Fruit fly (Drosophila melanogaster) whole organism, embryonic: Measurements from ENCODE around the gene CG34269.

Experiments
- Antp ChIP-seq: fragments of 200-800 bp; sonication (Bioruptor generic); optimal IDR thresholded peaks from 3 replicates; lab custom pipeline; 2016; ENCODE audit warnings: missing biosample characterization, missing genetic modification characterization
- Atf-2 ChIP-seq: fragments of 200-800 bp; sonication (Bioruptor generic); optimal IDR thresholded peaks from 2 replicates; lab custom pipeline; 2016; ENCODE audit warnings: missing biosample characterization, missing genetic modification characterization
- B-H1 ChIP-seq: fragments of 200-800 bp; sonication (Bioruptor generic); IDR thresholded peaks from 3 replicates; pipeline ENCODE4 v1.3.6; 2022; ENCODE audit warnings: missing biosample characterization, missing genetic modification characterization
- BEAF-32 ChIP-seq: fragments of 200-800 bp; sonication (Bioruptor generic); optimal IDR thresholded peaks from 3 replicates; lab custom pipeline; 2017; ENCODE audit warnings: missing biosample characterization, missing genetic modification characterization, mild to moderate bottlenecking, moderate library complexity, missing genetic modification reagents
- Bgb ChIP-seq: fragments of 200-800 bp; sonication (Bioruptor generic); IDR thresholded peaks from 2 replicates; pipeline ENCODE4 v1.3.6; 2022; ENCODE audit warnings: missing biosample characterization, missing genetic modification characterization; ENCODE audit not compliant: partially characterized antibody
- CG10366 ChIP-seq: fragments of 200-800 bp; sonication (Bioruptor generic); IDR thresholded peaks from 2 replicates; pipeline ENCODE4 v1.3.6; 2022; ENCODE audit warnings: missing biosample characterization, missing genetic modification characterization
- CG12769 ChIP-seq: fragments of 200-800 bp; sonication (Bioruptor generic); optimal IDR thresholded peaks from 2 replicates; lab custom pipeline; 2019; ENCODE audit warnings: missing biosample characterization, mild to moderate bottlenecking, missing genetic modification characterization, moderate library complexity
- CG12942 ChIP-seq: fragments of 200-800 bp; sonication (Bioruptor generic); optimal IDR thresholded peaks from 3 replicates; lab custom pipeline; 2016; ENCODE audit warnings: missing biosample characterization, missing genetic modification characterization
- CG13775 ChIP-seq: fragments of 200-800 bp; sonication (Bioruptor generic); optimal IDR thresholded peaks from 3 replicates; lab custom pipeline; 2017; ENCODE audit warnings: missing biosample characterization, mild to moderate bottlenecking, missing genetic modification characterization
- CG16863 ChIP-seq: fragments of 200-800 bp; sonication (Bioruptor generic); optimal IDR thresholded peaks from 3 replicates; lab custom pipeline; 2016; ENCODE audit warnings: missing biosample characterization, missing genetic modification characterization
- CG17186 ChIP-seq: fragments of 200-800 bp; sonication (Bioruptor generic); optimal IDR thresholded peaks from 3 replicates; lab custom pipeline; 2017; ENCODE audit warnings: missing biosample characterization, missing genetic modification reagents, missing genetic modification characterization
- CG18262 ChIP-seq: fragments of 200-800 bp; optimal IDR thresholded peaks from 3 replicates; lab custom pipeline; 2019; ENCODE audit warnings: missing biosample characterization, mild to moderate bottlenecking, missing genetic modification characterization, moderate library complexity
- CG18764 ChIP-seq: fragments of 200-800 bp; sonication (Bioruptor generic); optimal IDR thresholded peaks from 3 replicates; lab custom pipeline; 2016; ENCODE audit warnings: missing biosample characterization, missing genetic modification characterization
- CG31365 ChIP-seq: fragments of 200-800 bp; sonication (Bioruptor generic); optimal IDR thresholded peaks from 2 replicates; lab custom pipeline; 2018; ENCODE audit warnings: missing biosample characterization, mild to moderate bottlenecking, missing genetic modification characterization
- CG31388 ChIP-seq: fragments of 200-800 bp; sonication (Bioruptor generic); optimal IDR thresholded peaks from 2 replicates; lab custom pipeline; 2016; ENCODE audit warnings: missing biosample characterization, missing genetic modification characterization
- CG3407 ChIP-seq: fragments of 200-800 bp; sonication (Bioruptor generic); optimal IDR thresholded peaks from 2 replicates; lab custom pipeline; 2018; ENCODE audit warnings: missing biosample characterization, mild to moderate bottlenecking, missing genetic modification characterization
- CG3847 ChIP-seq: fragments of 200-800 bp; sonication (Bioruptor generic); IDR thresholded peaks from 2 replicates; pipeline ENCODE4 v1.3.6; 2022; ENCODE audit warnings: missing biosample characterization, missing genetic modification characterization
- CG4730 ChIP-seq: fragments of 200-800 bp; sonication (Bioruptor generic); IDR thresholded peaks from 2 replicates; pipeline ENCODE4 v1.3.6; 2022; ENCODE audit warnings: missing biosample characterization, missing genetic modification characterization
- CG6272 ChIP-seq: fragments of 200-800 bp; sonication (Bioruptor generic); IDR thresholded peaks from 2 replicates; pipeline ENCODE4 v1.3.6; 2022; ENCODE audit warnings: missing biosample characterization, missing genetic modification characterization
- D19A ChIP-seq: fragments of 200-800 bp; optimal IDR thresholded peaks from 3 replicates; lab custom pipeline; 2019; ENCODE audit warnings: missing biosample characterization, mild to moderate bottlenecking, missing genetic modification characterization, moderate library complexity
- E2f1 ChIP-seq: fragments of 200-800 bp; sonication (Bioruptor generic); IDR thresholded peaks from 2 replicates; pipeline ENCODE4 v1.3.6; 2022; ENCODE audit warnings: missing biosample characterization, missing genetic modification characterization
- Eip74EF ChIP-seq, 2 experiments: fragments of 200-800 bp in 1 of 2; fragments of >200 bp in 1 of 2; sonication (Bioruptor generic) in 1 of 2; optimal IDR thresholded peaks; 2 replicates each; lab custom pipeline; 2017 to 2019; ENCODE audit warnings: missing biosample characterization in 2 of 2, missing genetic modification characterization in 2 of 2, mild to moderate bottlenecking in 1 of 2, moderate library complexity in 1 of 2
- Elba2 ChIP-seq: fragments of 200-800 bp; sonication (Bioruptor generic); optimal IDR thresholded peaks from 3 replicates; lab custom pipeline; 2016; ENCODE audit warnings: missing biosample characterization, missing genetic modification characterization
- H2.0 ChIP-seq: fragments of 200-800 bp; sonication (Bioruptor generic); IDR thresholded peaks from 2 replicates; pipeline ENCODE4 v1.3.6; 2022; ENCODE audit warnings: missing biosample characterization, missing genetic modification characterization
- Hr3 ChIP-seq: fragments of 200-800 bp; sonication (Bioruptor generic); optimal IDR thresholded peaks from 3 replicates; lab custom pipeline; 2016; ENCODE audit warnings: missing biosample characterization, missing genetic modification characterization
- Hr39 ChIP-seq: fragments of >200 bp; optimal IDR thresholded peaks from 2 replicates; lab custom pipeline; 2017
- Hr51 ChIP-seq, 2 experiments: fragments of 200-800 bp; sonication (Bioruptor generic); optimal IDR thresholded peaks; 2 replicates in 1 of 2; 3 replicates in 1 of 2; lab custom pipeline; 2016 to 2018; ENCODE audit warnings: missing biosample characterization in 2 of 2, missing genetic modification characterization in 2 of 2, mild to moderate bottlenecking in 1 of 2, moderate library complexity in 1 of 2
- Mad ChIP-seq: fragments of 200-800 bp; sonication (Bioruptor generic); optimal IDR thresholded peaks from 2 replicates; lab custom pipeline; 2016; ENCODE audit warnings: missing biosample characterization, missing genetic modification characterization
- Nf-YC ChIP-seq: fragments of 200-800 bp; optimal IDR thresholded peaks from 3 replicates; lab custom pipeline; 2019; ENCODE audit warnings: missing biosample characterization, mild to moderate bottlenecking, missing genetic modification characterization, moderate library complexity
- Pdp1 ChIP-seq, 2 experiments: fragments of 200-800 bp; sonication (Bioruptor generic); optimal IDR thresholded peaks; 3 replicates each; lab custom pipeline; 2016; ENCODE audit warnings: missing biosample characterization in 2 of 2, missing genetic modification characterization in 2 of 2, mild to moderate bottlenecking in 1 of 2, moderate library complexity in 1 of 2
- Rx ChIP-seq: fragments of 200-800 bp; sonication (Bioruptor generic); IDR thresholded peaks from 2 replicates; pipeline ENCODE4 v1.3.6; 2022; ENCODE audit warnings: missing biosample characterization, missing genetic modification characterization
- bbx ChIP-seq: fragments of 200-800 bp; sonication (Bioruptor generic); IDR thresholded peaks from 2 replicates; pipeline ENCODE4 v1.3.6; 2022; ENCODE audit warnings: missing biosample characterization, missing genetic modification characterization; ENCODE audit not compliant: partially characterized antibody
- bcd ChIP-seq: fragments of 200-800 bp; sonication (Bioruptor generic); optimal IDR thresholded peaks from 2 replicates; lab custom pipeline; 2017; ENCODE audit warnings: missing biosample characterization, mild to moderate bottlenecking, missing genetic modification characterization
- cg ChIP-seq: fragments of 200-800 bp; sonication (Bioruptor generic); optimal IDR thresholded peaks from 3 replicates; lab custom pipeline; 2019; ENCODE audit warnings: missing biosample characterization, mild to moderate bottlenecking, missing genetic modification characterization, moderate library complexity
- dmrt99B ChIP-seq: fragments of 200-800 bp; sonication (Bioruptor generic); optimal IDR thresholded peaks from 2 replicates; lab custom pipeline; 2018; ENCODE audit warnings: missing biosample characterization, mild to moderate bottlenecking, missing genetic modification characterization, moderate library complexity
- fru ChIP-seq: fragments of >200 bp; optimal IDR thresholded peaks from 2 replicates; lab custom pipeline; 2017
- gcm ChIP-seq: fragments of 200-800 bp; sonication (Bioruptor generic); optimal IDR thresholded peaks from 2 replicates; lab custom pipeline; 2019; ENCODE audit warnings: missing biosample characterization, mild to moderate bottlenecking, missing genetic modification characterization, moderate library complexity
- ham ChIP-seq: fragments of 200-800 bp; sonication (Bioruptor generic); IDR thresholded peaks from 2 replicates; pipeline ENCODE4 v1.3.6; 2022; ENCODE audit warnings: missing biosample characterization, missing genetic modification characterization
- lab ChIP-seq: fragments of 200-800 bp; sonication (Bioruptor generic); optimal IDR thresholded peaks from 3 replicates; lab custom pipeline; 2017; ENCODE audit warnings: missing biosample characterization, missing genetic modification characterization, mild to moderate bottlenecking, moderate library complexity, missing genetic modification reagents
- lbe ChIP-seq: fragments of 200-800 bp; sonication (Bioruptor generic); optimal IDR thresholded peaks from 2 replicates; lab custom pipeline; 2016; ENCODE audit warnings: missing biosample characterization, mild to moderate bottlenecking, missing genetic modification characterization
- mam ChIP-seq: fragments of 200-800 bp; sonication (Bioruptor generic); optimal IDR thresholded peaks from 3 replicates; lab custom pipeline; 2016; ENCODE audit warnings: missing biosample characterization, missing genetic modification characterization
- nerfin-2 ChIP-seq: fragments of 200-800 bp; sonication (Bioruptor generic); IDR thresholded peaks from 2 replicates; pipeline ENCODE4 v1.3.6; 2022; ENCODE audit warnings: missing biosample characterization, missing genetic modification characterization; ENCODE audit not compliant: partially characterized antibody
- odd ChIP-seq: fragments of 200-800 bp; sonication (Bioruptor generic); optimal IDR thresholded peaks from 2 replicates; lab custom pipeline; 2017; ENCODE audit warnings: missing biosample characterization, mild to moderate bottlenecking, missing genetic modification characterization
- pan ChIP-seq, 4 experiments: fragments of >200 bp in 3 of 4; fragments of 200-800 bp in 1 of 4; sonication (Bioruptor generic) in 1 of 4; optimal IDR thresholded peaks in 3 of 4; IDR thresholded peaks in 1 of 4; 2 replicates each; pipeline versions ENCODE4 v1.3.6 to Lab custom; 2017 to 2022; ENCODE audit warnings: missing biosample characterization in 2 of 4, missing genetic modification characterization in 2 of 4, mixed read lengths in 1 of 4
- schlank ChIP-seq: fragments of 200-800 bp; sonication (Bioruptor generic); optimal IDR thresholded peaks from 2 replicates; lab custom pipeline; 2018; ENCODE audit warnings: missing biosample characterization, mild to moderate bottlenecking, missing genetic modification characterization
- shn ChIP-seq: fragments of 200-800 bp; sonication (Bioruptor generic); optimal IDR thresholded peaks from 3 replicates; lab custom pipeline; 2016; ENCODE audit warnings: missing biosample characterization, missing genetic modification characterization
- sisA ChIP-seq: fragments of 200-800 bp; sonication (Bioruptor generic); IDR thresholded peaks from 2 replicates; pipeline ENCODE4 v1.3.6; 2022; ENCODE audit warnings: missing biosample characterization, missing genetic modification characterization
- unc-4 ChIP-seq: fragments of 200-800 bp; sonication (Bioruptor generic); IDR thresholded peaks from 2 replicates; pipeline ENCODE4 v1.3.6; 2022; ENCODE audit warnings: missing biosample characterization, missing genetic modification characterization; ENCODE audit not compliant: partially characterized antibody
- wdn ChIP-seq: fragments of 200-800 bp; sonication (Bioruptor generic); IDR thresholded peaks from 2 replicates; pipeline ENCODE4 v1.3.6; 2022; ENCODE audit warnings: missing biosample characterization, missing genetic modification characterization
- zen2 ChIP-seq: fragments of 200-800 bp; sonication (Bioruptor generic); IDR thresholded peaks from 3 replicates; pipeline ENCODE4 v1.3.6; 2022; ENCODE audit warnings: missing biosample characterization, missing genetic modification characterization; ENCODE audit not compliant: partially characterized antibody

Gene CG34269

DNA sequence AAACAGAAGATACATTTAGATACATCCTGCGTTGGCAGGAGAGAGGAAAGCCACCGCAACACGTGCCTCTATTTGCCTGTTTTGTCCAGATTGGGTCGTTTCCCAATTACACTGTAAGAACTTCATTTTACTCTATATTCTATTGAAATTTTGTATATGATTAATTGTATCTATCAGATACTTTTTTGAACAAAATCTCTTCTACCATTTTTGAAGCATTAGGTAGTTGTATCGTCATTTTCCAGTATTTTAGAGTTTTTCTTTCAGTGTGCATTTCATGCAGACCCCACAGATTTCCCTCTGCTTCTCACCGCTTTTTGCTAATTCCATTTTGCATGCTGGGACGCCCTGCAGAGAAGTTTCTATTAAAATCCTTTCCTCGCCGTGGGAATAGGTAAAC, 26.4 kb downstream of the CG34269 start (continued):
- TF ChIP-seq bcd (GFP tag; lab: Kevin White, UChicago) (peak; percentile 8), Eip74EF (GFP tag; optimal IDR thresholded peaks at IDR 0.05; lab: Kevin White, UChicago) (no peak), CG3407 (GFP tag; lab: Kevin White, UChicago) (no peak), lab (GFP tag; lab: Kevin White, UChicago) (peak; percentile 77), Bgb (GFP tag; lab: Robert Waterston, UW) (no peak), CG4730 (0 out of 2 replicates have a peak, but pooled peaks have one; percentile 39), CG12769 (tag; lab: Kevin White, UChicago) (no peak), BEAF-32 (GFP tag; lab: Kevin White, UChicago) (no peak), shn (GFP tag; lab: Kevin White, UChicago) (no peak), pan (optimal IDR thresholded peaks at IDR 0.05; lab: Kevin White, UChicago) (no peak), pan (GFP tag; optimal IDR thresholded peaks at IDR 0.05 in 1 of 2, IDR thresholded peaks at IDR 0.05 in 1 of 2) (peak in 1 of 2 experiments; percentile 63), Pdp1 (GFP tag; optimal IDR thresholded peaks at IDR 0.05; lab: Kevin White, UChicago) (no peak), CG16863 (GFP tag; lab: Kevin White, UChicago) (peak; percentile 12), lbe (no peak), CG17186 (no peak), Antp (no peak), Hr39 (no peak), gcm (no peak), Mad (GFP tag; lab: Kevin White, UChicago) (peak; percentile 7), Hr51 (GFP tag; optimal IDR thresholded peaks at IDR 0.05; lab: Kevin White, UChicago) (peak in 1 of 2 experiments; percentile 53), CG18262 (tag; lab: Kevin White, UChicago) (peak; percentile 63), Elba2 (GFP tag; lab: Kevin White, UChicago) (no peak), schlank (no peak), bbx (GFP tag; lab: Robert Waterston, UW) (no peak), odd (no peak), H2.0 (peak; percentile 30; the same call in 1 of the 2 replicates), zen2 (GFP tag; lab: Robert Waterston, UW) (no peak), CG13775 (GFP tag; lab: Kevin White, UChicago) (peak; percentile 29), Rx (0 out of 2 replicates have a peak, but pooled peaks have one; percentile 23), Atf-2 (GFP tag; lab: Kevin White, UChicago) (peak; percentile 13), cg (no peak), CG18764 (GFP tag; lab: Kevin White, UChicago) (no peak), Nf-YC (tag; lab: Kevin White, UChicago) (no peak), wdn (GFP tag; lab: Robert Waterston, UW) (0 out of 2 replicates have a peak, but pooled peaks have one; percentile 35), dmrt99B (tag; lab: Kevin White, UChicago) (peak; percentile 64), CG12942 (no peak), ham (GFP tag; lab: Robert Waterston, UW) (no peak), Hr3 (GFP tag; lab: Kevin White, UChicago) (peak; percentile 8), fru (lab: Kevin White, UChicago) (no peak), sisA (GFP tag; lab: Robert Waterston, UW) (peak; percentile 53), B-H1 (peak; percentile 36; the same call in 2 of the 3 replicates), unc-4 (GFP tag; lab: Robert Waterston, UW) (no peak), D19A (tag; lab: Kevin White, UChicago) (peak; percentile 23), CG31365 (tag; lab: Kevin White, UChicago) (no peak), CG6272 (no peak), CG3847 (peak; percentile 37; the same call in 1 of the 2 replicates), nerfin-2 (GFP tag; lab: Robert Waterston, UW) (no peak), mam (GFP tag; lab: Kevin White, UChicago) (peak; percentile 32), E2f1 (GFP tag; lab: Robert Waterston, UW) (peak; percentile 37; the same call in 1 of the 2 replicates), CG10366 (GFP tag; lab: Robert Waterston, UW) (no peak), CG31388 (GFP tag; lab: Kevin White, UChicago) (no peak)
